Fruit fly (Drosophila melanogaster) whole organism, wandering third instar larva: ENCODE data around the gene Doa.

Experiments used
- CG9705 ChIP-seq: fragments of 200-800 bp; sonication (Bioruptor generic); optimal IDR thresholded peaks from 2 replicates; lab custom pipeline; 2018; ENCODE audit warnings: missing biosample characterization, mild to moderate bottlenecking, missing genetic modification characterization
- CrebA ChIP-seq: fragments of 200-800 bp; sonication (Bioruptor generic); optimal IDR thresholded peaks from 2 replicates; lab custom pipeline; 2016; ENCODE audit warnings: missing biosample characterization, mild to moderate bottlenecking, missing genetic modification characterization, borderline replicate concordance
- Dfd ChIP-seq: fragments of >200 bp; optimal IDR thresholded peaks from 2 replicates; lab custom pipeline; 2017; ENCODE audit warnings: missing biosample characterization, missing genetic modification characterization
- Dif ChIP-seq: fragments of 200-275, 200-300 bp; sonication (Bioruptor generic); optimal IDR thresholded peaks from 2 replicates; lab custom pipeline; 2018; ENCODE audit warnings: missing biosample characterization, missing genetic modification characterization; ENCODE audit not compliant: partially characterized antibody
- GATAd ChIP-seq: sonication (Bioruptor generic); optimal IDR thresholded peaks from 2 replicates; lab custom pipeline; 2016; ENCODE audit warnings: missing biosample characterization, missing genetic modification characterization
- HLH106 ChIP-seq: fragments of 200-800 bp; optimal IDR thresholded peaks from 3 replicates; lab custom pipeline; 2019; ENCODE audit warnings: missing biosample characterization, mild to moderate bottlenecking, missing genetic modification characterization, moderate library complexity
- Hr78 ChIP-seq: fragments of >200 bp; optimal IDR thresholded peaks from 2 replicates; lab custom pipeline; 2017; ENCODE audit warnings: missing biosample characterization, missing genetic modification characterization
- Hr83 ChIP-seq: fragments of 200-300 bp; sonication (Bioruptor generic); optimal IDR thresholded peaks from 2 replicates; lab custom pipeline; 2016; ENCODE audit warnings: missing biosample characterization, mild to moderate bottlenecking, missing genetic modification characterization, moderate library complexity; ENCODE audit not compliant: poor library complexity, severe bottlenecking
- Jra ChIP-seq: sonication (Bioruptor generic); optimal IDR thresholded peaks from 2 replicates; lab custom pipeline; 2016; ENCODE audit warnings: missing biosample characterization, missing genetic modification characterization
- Mio ChIP-seq: sonication (Bioruptor generic); optimal IDR thresholded peaks from 2 replicates; lab custom pipeline; 2016; ENCODE audit warnings: missing biosample characterization, missing genetic modification characterization
- N ChIP-seq: fragments of >200 bp; optimal IDR thresholded peaks from 2 replicates; lab custom pipeline; 2018; ENCODE audit warnings: missing biosample characterization, missing external identifiers, missing genetic modification characterization
- OdsH ChIP-seq: fragments of 200-800 bp; sonication (Bioruptor generic); optimal IDR thresholded peaks from 2 replicates; lab custom pipeline; 2016; ENCODE audit warnings: missing biosample characterization, mild to moderate bottlenecking, missing genetic modification characterization
- Rel ChIP-seq, 2 experiments: fragments of 200-800 bp; sonication (Bioruptor generic) in 1 of 2; optimal IDR thresholded peaks; 2 replicates in 1 of 2; 3 replicates in 1 of 2; lab custom pipeline; 2016 to 2019; ENCODE audit warnings: mild to moderate bottlenecking in 2 of 2, missing biosample characterization in 2 of 2, missing genetic modification characterization in 2 of 2, moderate library complexity in 1 of 2
- Sp1 ChIP-seq: fragments of 200-800 bp; sonication (Bioruptor generic); optimal IDR thresholded peaks from 3 replicates; lab custom pipeline; 2019; ENCODE audit warnings: missing biosample characterization, mild to moderate bottlenecking, missing genetic modification characterization, moderate library complexity
- Vsx2 ChIP-seq: fragments of 200-300, 225-300 bp; sonication (Bioruptor generic); optimal IDR thresholded peaks from 2 replicates; lab custom pipeline; 2018; ENCODE audit warnings: missing biosample characterization, missing genetic modification characterization; ENCODE audit not compliant: partially characterized antibody
- br ChIP-seq: fragments of 200-800 bp; sonication (Bioruptor generic); optimal IDR thresholded peaks from 2 replicates; lab custom pipeline; 2016; ENCODE audit warnings: missing biosample characterization, missing genetic modification characterization
- brk ChIP-seq: fragments of 200-800 bp; sonication (Bioruptor generic); optimal IDR thresholded peaks from 2 replicates; lab custom pipeline; 2016; ENCODE audit warnings: missing biosample characterization, mild to moderate bottlenecking, missing genetic modification characterization
- dl ChIP-seq, 2 experiments: fragments of 175-275, 200-275 bp in 1 of 2; fragments of 200-275 bp in 1 of 2; sonication (Bioruptor generic); optimal IDR thresholded peaks; lab custom pipeline; 2018; ENCODE audit warnings: mild to moderate bottlenecking in 2 of 2, missing biosample characterization in 2 of 2, missing genetic modification characterization in 2 of 2, moderate library complexity in 2 of 2; ENCODE audit not compliant: partially characterized antibody in 2 of 2, insufficient read depth in 1 of 2
- dmrt93B ChIP-seq: fragments of 200-800 bp; sonication (Bioruptor generic); optimal IDR thresholded peaks from 2 replicates; lab custom pipeline; 2018; ENCODE audit warnings: missing biosample characterization, mild to moderate bottlenecking, missing genetic modification characterization
- ey ChIP-seq: fragments of 200-800 bp; sonication (Bioruptor generic); optimal IDR thresholded peaks from 2 replicates; lab custom pipeline; 2016; ENCODE audit warnings: missing biosample characterization, missing genetic modification characterization
- foxo ChIP-seq, 2 experiments: fragments of 200-800 bp; sonication (Bioruptor generic); optimal IDR thresholded peaks; 2 replicates in 1 of 2; 3 replicates in 1 of 2; lab custom pipeline; 2016 to 2017; ENCODE audit warnings: missing biosample characterization in 2 of 2, missing genetic modification characterization in 2 of 2
- fru ChIP-seq: fragments of 200-800 bp; sonication (Bioruptor generic); optimal IDR thresholded peaks from 3 replicates; lab custom pipeline; 2016; ENCODE audit warnings: missing biosample characterization, mild to moderate bottlenecking, missing genetic modification characterization
- h ChIP-seq: fragments of 200-800 bp; sonication (Bioruptor generic); optimal IDR thresholded peaks from 3 replicates; lab custom pipeline; 2016; ENCODE audit warnings: missing biosample characterization, mild to moderate bottlenecking, missing genetic modification characterization
- jim ChIP-seq: fragments of 175-275, 200-325 bp; sonication (Bioruptor generic); optimal IDR thresholded peaks from 2 replicates; lab custom pipeline; 2016; ENCODE audit warnings: missing biosample characterization, mild to moderate bottlenecking, missing genetic modification characterization
- pan ChIP-seq: fragments of >200 bp; optimal IDR thresholded peaks from 2 replicates; lab custom pipeline; 2017
- psq ChIP-seq: fragments of 200-800 bp; sonication (Bioruptor generic); optimal IDR thresholded peaks from 3 replicates; lab custom pipeline; 2017; ENCODE audit warnings: missing biosample characterization, mild to moderate bottlenecking, missing genetic modification characterization, moderate library complexity
- rgr ChIP-seq: fragments of 200-800 bp; sonication (Bioruptor generic); optimal IDR thresholded peaks from 3 replicates; lab custom pipeline; 2016; ENCODE audit warnings: missing biosample characterization, mild to moderate bottlenecking, missing genetic modification characterization
- sage ChIP-seq: fragments of 200-800 bp; sonication (Bioruptor generic); optimal IDR thresholded peaks from 2 replicates; lab custom pipeline; 2016; ENCODE audit warnings: missing biosample characterization, mild to moderate bottlenecking, missing genetic modification characterization
- sv ChIP-seq: fragments of 200-800 bp; sonication (Bioruptor generic); optimal IDR thresholded peaks from 3 replicates; lab custom pipeline; 2016; ENCODE audit warnings: missing biosample characterization, missing genetic modification characterization
- woc ChIP-seq: sonication (Bioruptor generic); optimal IDR thresholded peaks from 2 replicates; lab custom pipeline; 2016; ENCODE audit warnings: missing biosample characterization, mild to moderate bottlenecking, missing genetic modification characterization

Doa gene

dm6 chr3R:28901468-28902163 lies 13.7 kb downstream of the Doa start:
- TF ChIP-seq sv (GFP tag; lab: Kevin White, UChicago) (no peak), Sp1 (GFP tag; lab: Kevin White, UChicago) (no peak), Vsx2 (no peak), GATAd (no peak), rgr (GFP tag; lab: Kevin White, UChicago) (no peak), fru (GFP tag; lab: Kevin White, UChicago) (no peak), sage (GFP tag; lab: Kevin White, UChicago) (no peak), Mio (no peak), woc (GFP tag; lab: Kevin White, UChicago) (no peak), dl (GFP tag; optimal IDR thresholded peaks at IDR 0.05; lab: Kevin White, UChicago; ENCODE audit: insufficient read depth in 1 of 2, partially characterized antibody in 2 of 2) (no peak), psq (no peak)

DNA sequence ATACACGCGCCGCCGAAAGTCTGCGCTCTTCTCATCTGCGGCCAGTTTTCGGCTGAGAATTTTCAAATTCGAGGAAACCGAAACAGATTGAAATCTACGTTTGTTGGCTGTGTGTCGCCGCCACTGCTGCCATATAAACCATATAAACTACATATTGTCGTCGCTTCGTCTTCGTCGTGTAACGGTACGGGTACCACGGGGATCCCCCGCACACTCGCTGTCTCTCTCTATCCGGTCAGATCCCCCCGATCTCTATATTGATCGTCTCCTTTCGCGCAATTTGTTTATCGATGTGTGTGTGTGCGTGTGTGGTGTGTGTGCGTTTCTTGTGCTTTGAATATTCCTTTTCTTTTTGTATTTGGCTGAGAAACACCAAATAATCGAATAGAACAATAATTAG lies 15.5 kb downstream of the Doa start:
- TF ChIP-seq Rel (GFP tag; optimal IDR thresholded peaks at IDR 0.05; lab: Kevin White, UChicago) (no peak), Rel (tag; optimal IDR thresholded peaks at IDR 0.05; lab: Kevin White, UChicago) (peak; percentile 21), CrebA (GFP tag; lab: Kevin White, UChicago) (no peak)

dm6 chr3R:28904174-28904573 lies 16.3 kb downstream of the Doa start:
- TF ChIP-seq psq (no peak), sv (GFP tag; lab: Kevin White, UChicago) (no peak), CrebA (GFP tag; lab: Kevin White, UChicago) (no peak), OdsH (GFP tag; lab: Kevin White, UChicago) (no peak), brk (GFP tag; lab: Kevin White, UChicago) (no peak), GATAd (no peak), Hr78 (GFP tag; lab: Kevin White, UChicago) (no peak), Jra (no peak), dl (GFP tag; optimal IDR thresholded peaks at IDR 0.05; lab: Kevin White, UChicago; ENCODE audit: insufficient read depth in 1 of 2, partially characterized antibody in 2 of 2) (no peak), Dfd (GFP tag; lab: Kevin White, UChicago) (no peak), fru (GFP tag; lab: Kevin White, UChicago) (no peak), rgr (GFP tag; lab: Kevin White, UChicago) (no peak), foxo (GFP tag; optimal IDR thresholded peaks at IDR 0.05; lab: Kevin White, UChicago) (no peak), CG9705 (GFP tag; lab: Kevin White, UChicago) (no peak), HLH106 (tag; lab: Kevin White, UChicago) (no peak), Rel (GFP tag; optimal IDR thresholded peaks at IDR 0.05; lab: Kevin White, UChicago) (no peak), Rel (tag; optimal IDR thresholded peaks at IDR 0.05; lab: Kevin White, UChicago) (no peak), N (GFP tag; lab: Kevin White, UChicago) (no peak), jim (GFP tag; lab: Kevin White, UChicago) (no peak), woc (GFP tag; lab: Kevin White, UChicago) (no peak), Vsx2 (no peak)

- peak; percentile 20 for TF ChIP-seq dmrt93B (GFP tag; lab: Kevin White, UChicago)
- TF ChIP-seq ey (GFP tag; lab: Kevin White, UChicago): peak; percentile 50
- TF ChIP-seq br (GFP tag; lab: Kevin White, UChicago): peak; percentile 31
- no peak for TF ChIP-seq Dif (GFP tag; lab: Kevin White, UChicago)
- peak; percentile 54 for TF ChIP-seq HLH106 (tag; lab: Kevin White, UChicago)
- TF ChIP-seq sv (GFP tag; lab: Kevin White, UChicago): peak; percentile 53
- no peak for TF ChIP-seq jim (GFP tag; lab: Kevin White, UChicago)
- TF ChIP-seq pan (lab: Kevin White, UChicago): no peak
- TF ChIP-seq rgr (GFP tag; lab: Kevin White, UChicago): peak; percentile 65
- TF ChIP-seq h: peak; percentile 45
- TF ChIP-seq foxo (GFP tag; optimal IDR thresholded peaks at IDR 0.05; lab: Kevin White, UChicago): peak in 1 of 2 experiments; percentile 56
- TF ChIP-seq Hr83 (GFP tag; lab: Kevin White, UChicago): no peak
- peak; percentile 4 for TF ChIP-seq fru (GFP tag; lab: Kevin White, UChicago)
Measured at dm6 chr3R:28904816-28905435, 17.1 kb downstream of the Doa start.
